Worm (Caenorhabditis elegans): ENCODE data around the gene srz-102.

Gene srz-102

ce11 chrV:16739100-16739499, 51.8 kb downstream of the srz-102 start, which contains the start of the genes clec-29 and clec-39:
Gene clec-29 (minus strand): TSS chrV:16739200.
Gene clec-39 (plus strand): TSS chrV:16739268.
- TF ChIP-seq fos-1 (tag; optimal IDR thresholded peaks at IDR 0.05) (no peak), ztf-1 (GFP tag; conservative IDR thresholded peaks at IDR 0.05) (no peak), crh-2 (tag; optimal IDR thresholded peaks at IDR 0.05) (no peak), snpc-4 (tag; optimal IDR thresholded peaks at IDR 0.05) (no peak), sem-4 (tag; optimal IDR thresholded peaks at IDR 0.05) (no peak), elt-1 (tag; optimal IDR thresholded peaks at IDR 0.05) (no peak), nhr-129 (tag; optimal IDR thresholded peaks at IDR 0.05) (no peak), mbf-1 (tag; optimal IDR thresholded peaks at IDR 0.05) (no peak), ceh-16 (tag; optimal IDR thresholded peaks at IDR 0.05) (no peak), ceh-82 (tag; optimal IDR thresholded peaks at IDR 0.05) (no peak), aly-2 (tag; optimal IDR thresholded peaks at IDR 0.05) (no peak), lin-13 (GFP tag; optimal IDR thresholded peaks at IDR 0.05) (no peak), egl-27 (tag; optimal IDR thresholded peaks at IDR 0.05) (no peak), Y55F3AM.14 (GFP tag; optimal IDR thresholded peaks at IDR 0.05) (no peak)

Measured in whole organism, L2 larva.